Worm (Caenorhabditis elegans): Measurements from ENCODE around the gene pno-1.

pno-1 gene

ce11 chrII:9786215-9786614 is 43.5 kb upstream of the pno-1 start:
- TF ChIP-seq egl-27 (tag; optimal IDR thresholded peaks at IDR 0.05) = no peak
- TF ChIP-seq nhr-11 (tag; optimal IDR thresholded peaks at IDR 0.05) = no peak
- peak; percentile 8 for TF ChIP-seq elt-1 (tag; optimal IDR thresholded peaks at IDR 0.05)
- no peak for TF ChIP-seq ceh-82 (tag; optimal IDR thresholded peaks at IDR 0.05)
- peak; percentile 81 for TF ChIP-seq nhr-23 (tag; optimal IDR thresholded peaks at IDR 0.05)
- peak; percentile 57 for TF ChIP-seq nhr-25 (tag; optimal IDR thresholded peaks at IDR 0.05)

DNA sequence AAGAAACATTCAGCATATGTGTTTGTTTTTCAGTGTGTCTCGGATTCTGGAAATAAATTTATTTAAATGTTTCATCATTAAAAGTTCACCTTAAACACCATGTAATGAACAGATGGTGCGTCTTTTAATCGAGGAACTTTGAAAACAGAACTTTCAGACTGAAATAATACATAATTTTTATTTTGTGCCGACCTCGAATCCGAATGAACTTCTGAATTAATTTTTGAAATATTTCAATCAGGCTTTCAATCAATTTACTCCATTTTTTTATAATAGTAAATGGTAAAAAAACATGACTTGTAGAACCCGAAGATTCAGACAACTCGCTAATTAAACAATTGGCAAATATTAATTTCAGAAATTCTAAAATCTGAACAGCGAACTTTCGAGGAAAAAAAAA is 39.7 kb upstream of the pno-1 start, which contains the start of gene T10B9.14:
T10B9.14 (minus strand) TSS at position 101 of the 400 bp plus-strand sequence.
- TF ChIP-seq egl-27 (tag; optimal IDR thresholded peaks at IDR 0.05) (no peak), unc-62 (GFP tag; optimal IDR thresholded peaks at IDR 0.05) (no peak), nhr-28 (tag; optimal IDR thresholded peaks at IDR 0.05) (no peak), ztf-11 (tag; optimal IDR thresholded peaks at IDR 0.05) (no peak), nhr-11 (tag; optimal IDR thresholded peaks at IDR 0.05) (no peak), ceh-82 (tag; optimal IDR thresholded peaks at IDR 0.05) (no peak), elt-3 (tag; optimal IDR thresholded peaks at IDR 0.05) (no peak), jun-1 (tag; optimal IDR thresholded peaks at IDR 0.05) (no peak), elt-2 (tag; optimal IDR thresholded peaks at IDR 0.05) (no peak), snpc-4 (tag; optimal IDR thresholded peaks at IDR 0.05) (no peak), fkh-2 (tag; optimal IDR thresholded peaks at IDR 0.05) (no peak), nhr-77 (tag; optimal IDR thresholded peaks at IDR 0.05) (no peak), hmg-11 (tag; optimal IDR thresholded peaks at IDR 0.05) (no peak), elt-1 (tag; optimal IDR thresholded peaks at IDR 0.05) (no peak), fkh-10 (GFP tag; optimal IDR thresholded peaks at IDR 0.05) (no peak), eor-1 (tag; optimal IDR thresholded peaks at IDR 0.05) (no peak)

- TF ChIP-seq nhr-25 (tag; optimal IDR thresholded peaks at IDR 0.05) = no peak
- TF ChIP-seq pqm-1 (tag; optimal IDR thresholded peaks at IDR 0.05) = peak; percentile 76
- TF ChIP-seq nhr-23 (tag; optimal IDR thresholded peaks at IDR 0.05) = no peak
- peak; percentile 38 for TF ChIP-seq elt-2 (tag; optimal IDR thresholded peaks at IDR 0.05)
- TF ChIP-seq ztf-11 (tag; optimal IDR thresholded peaks at IDR 0.05) = no peak
- peak; percentile 70 for TF ChIP-seq pha-4 (tag; optimal IDR thresholded peaks at IDR 0.05)
- TF ChIP-seq R02D3.7 (tag; optimal IDR thresholded peaks at IDR 0.05) = no peak
- no peak for TF ChIP-seq nhr-67 (tag; optimal IDR thresholded peaks at IDR 0.05)
- no peak for TF ChIP-seq nhr-28 (tag; optimal IDR thresholded peaks at IDR 0.05)
- TF ChIP-seq snpc-4 (tag; optimal IDR thresholded peaks at IDR 0.05) = no peak
- no peak for TF ChIP-seq skn-1 (tag; optimal IDR thresholded peaks at IDR 0.05)
Measured at ce11 chrII:9781842-9782241, 39.2 kb upstream of the pno-1 start, which contains the start of gene cyp-13A1. Gene cyp-13A1, minus strand, starts transcription at chrII:9781997.

- TF ChIP-seq sea-2 (GFP tag; optimal IDR thresholded peaks at IDR 0.05) (no peak), fkh-2 (tag; optimal IDR thresholded peaks at IDR 0.05) (no peak), pqm-1 (tag; optimal IDR thresholded peaks at IDR 0.05) (no peak), nhr-11 (tag; optimal IDR thresholded peaks at IDR 0.05) (peak; percentile 75), nhr-28 (tag; optimal IDR thresholded peaks at IDR 0.05) (no peak), nhr-43 (tag; optimal IDR thresholded peaks at IDR 0.05; ENCODE audit: poor library complexity, severe bottlenecking) (no peak), lin-39 (tag; optimal IDR thresholded peaks at IDR 0.05) (no peak), egl-5 (tag; optimal IDR thresholded peaks at IDR 0.05) (no peak), hmg-11 (tag; optimal IDR thresholded peaks at IDR 0.05) (no peak)
Measured at ce11 chrII:9778495-9778894, 35.8 kb upstream of the pno-1 start.

DNA sequence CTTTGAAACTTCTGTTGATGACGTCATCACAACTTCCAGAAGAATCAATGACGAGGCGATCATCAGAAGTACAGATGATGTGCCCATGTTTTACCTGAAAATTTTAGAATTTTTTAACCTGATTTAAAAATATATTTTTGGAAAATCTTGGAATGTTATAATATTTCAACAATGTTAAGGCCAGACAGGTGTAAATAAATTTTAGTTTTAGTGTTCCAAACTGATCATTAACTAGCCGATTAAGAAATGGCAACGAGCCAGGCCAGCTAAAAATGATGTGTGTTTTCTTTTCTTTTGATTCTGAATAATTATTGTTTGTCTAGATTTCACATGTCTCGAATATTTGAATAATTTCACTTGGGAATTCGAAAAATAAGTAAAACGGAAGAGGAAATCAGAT is 33.1 kb upstream of the pno-1 start, which contains the start of gene T10B9.9:
T10B9.9 (minus strand) TSS at position 101 of the 400 bp plus-strand sequence.
- TF ChIP-seq unc-62 (GFP tag; optimal IDR thresholded peaks at IDR 0.05) = no peak
- no peak for TF ChIP-seq nhr-76 (tag; optimal IDR thresholded peaks at IDR 0.05)
- no peak for TF ChIP-seq hmg-11 (tag; optimal IDR thresholded peaks at IDR 0.05)
- TF ChIP-seq lsy-12 (tag; optimal IDR thresholded peaks at IDR 0.05) = no peak
- no peak for TF ChIP-seq nfya-1 (tag; optimal IDR thresholded peaks at IDR 0.05; ENCODE audit: insufficient read depth)

- TF ChIP-seq pha-4 (tag; optimal IDR thresholded peaks at IDR 0.05) = peak; percentile 43
- TF ChIP-seq pqm-1 (tag; optimal IDR thresholded peaks at IDR 0.05) = no peak
- peak; percentile 77 for TF ChIP-seq hmg-11 (tag; optimal IDR thresholded peaks at IDR 0.05)
- TF ChIP-seq unc-62 (GFP tag; optimal IDR thresholded peaks at IDR 0.05) = no peak
- TF ChIP-seq egl-5 (tag; optimal IDR thresholded peaks at IDR 0.05) = no peak
- no peak for TF ChIP-seq elt-3 (tag; optimal IDR thresholded peaks at IDR 0.05)
- no peak for TF ChIP-seq nhr-12 (tag; optimal IDR thresholded peaks at IDR 0.05)
- TF ChIP-seq nhr-25 (tag; optimal IDR thresholded peaks at IDR 0.05) = peak; percentile 57
- peak; percentile 78 for TF ChIP-seq nhr-23 (tag; optimal IDR thresholded peaks at IDR 0.05)
- peak; percentile 46 for TF ChIP-seq elt-2 (tag; optimal IDR thresholded peaks at IDR 0.05)
- no peak for TF ChIP-seq mml-1 (tag; optimal IDR thresholded peaks at IDR 0.05)
- no peak for TF ChIP-seq nhr-77 (tag; optimal IDR thresholded peaks at IDR 0.05)
- no peak for TF ChIP-seq ZK546.5 (tag; optimal IDR thresholded peaks at IDR 0.05)
- TF ChIP-seq egl-27 (tag; optimal IDR thresholded peaks at IDR 0.05) = no peak
- TF ChIP-seq lin-15B (tag; optimal IDR thresholded peaks at IDR 0.05) = peak; percentile 1
- TF ChIP-seq jun-1 (tag; optimal IDR thresholded peaks at IDR 0.05) = no peak
- TF ChIP-seq nhr-43 (tag; optimal IDR thresholded peaks at IDR 0.05; ENCODE audit: poor library complexity, severe bottlenecking) = peak; percentile 79
- TF ChIP-seq lin-39 (tag; optimal IDR thresholded peaks at IDR 0.05) = peak; percentile 39
- peak; percentile 42 for TF ChIP-seq ztf-4 (tag; optimal IDR thresholded peaks at IDR 0.05)
- TF ChIP-seq fos-1 (tag; optimal IDR thresholded peaks at IDR 0.05) = no peak
- TF ChIP-seq tbx-2 (tag; optimal IDR thresholded peaks at IDR 0.05) = peak; percentile 40
- peak; percentile 77 for TF ChIP-seq lsy-12 (tag; optimal IDR thresholded peaks at IDR 0.05)
- peak; percentile 60 for TF ChIP-seq nfya-1 (tag; optimal IDR thresholded peaks at IDR 0.05; ENCODE audit: insufficient read depth)
- peak; percentile 22 for TF ChIP-seq skn-1 (tag; optimal IDR thresholded peaks at IDR 0.05)
- TF ChIP-seq snpc-4 (tag; optimal IDR thresholded peaks at IDR 0.05) = peak; percentile 27
Measured at ce11 chrII:9774653-9775052, 32.0 kb upstream of the pno-1 start.

Measured in whole organism, L3 larva.